Fruit fly (Drosophila melanogaster) whole organism, wandering third instar larva: ENCODE measurements around the gene gammaTub23C.
A peak's percentile ranks its signal among the peaks of the same experiment; 100 is the strongest.

Source experiments
- Abd-B ChIP-seq: fragments of >200 bp; optimal IDR thresholded peaks from 2 replicates; lab custom pipeline; 2017; ENCODE audit warnings: missing biosample characterization, missing genetic modification characterization
- CG32264 ChIP-seq: fragments of 200-800 bp; sonication (Bioruptor generic); optimal IDR thresholded peaks from 2 replicates; lab custom pipeline; 2016; ENCODE audit warnings: missing biosample characterization, missing genetic modification characterization
- CG9705 ChIP-seq: fragments of 200-800 bp; sonication (Bioruptor generic); optimal IDR thresholded peaks from 2 replicates; lab custom pipeline; 2018; ENCODE audit warnings: missing biosample characterization, mild to moderate bottlenecking, missing genetic modification characterization
- CrebA ChIP-seq: fragments of 200-800 bp; sonication (Bioruptor generic); optimal IDR thresholded peaks from 2 replicates; lab custom pipeline; 2016; ENCODE audit warnings: missing biosample characterization, mild to moderate bottlenecking, missing genetic modification characterization, borderline replicate concordance
- Dfd ChIP-seq: fragments of >200 bp; optimal IDR thresholded peaks from 2 replicates; lab custom pipeline; 2017; ENCODE audit warnings: missing biosample characterization, missing genetic modification characterization
- Dif ChIP-seq: fragments of 200-275, 200-300 bp; sonication (Bioruptor generic); optimal IDR thresholded peaks from 2 replicates; lab custom pipeline; 2018; ENCODE audit warnings: missing biosample characterization, missing genetic modification characterization; ENCODE audit not compliant: partially characterized antibody
- GATAd ChIP-seq: sonication (Bioruptor generic); optimal IDR thresholded peaks from 2 replicates; lab custom pipeline; 2016; ENCODE audit warnings: missing biosample characterization, missing genetic modification characterization
- HLH106 ChIP-seq: fragments of 200-800 bp; optimal IDR thresholded peaks from 3 replicates; lab custom pipeline; 2019; ENCODE audit warnings: missing biosample characterization, mild to moderate bottlenecking, missing genetic modification characterization, moderate library complexity
- Hnf4 ChIP-seq: fragments of 200-800 bp; sonication (Bioruptor generic); optimal IDR thresholded peaks from 2 replicates; lab custom pipeline; 2016; ENCODE audit warnings: missing biosample characterization, mild to moderate bottlenecking, missing genetic modification characterization
- Hr78 ChIP-seq: fragments of >200 bp; optimal IDR thresholded peaks from 2 replicates; lab custom pipeline; 2017; ENCODE audit warnings: missing biosample characterization, missing genetic modification characterization
- Hr83 ChIP-seq: fragments of 200-300 bp; sonication (Bioruptor generic); optimal IDR thresholded peaks from 2 replicates; lab custom pipeline; 2016; ENCODE audit warnings: missing biosample characterization, mild to moderate bottlenecking, missing genetic modification characterization, moderate library complexity; ENCODE audit not compliant: poor library complexity, severe bottlenecking
- Jra ChIP-seq: sonication (Bioruptor generic); optimal IDR thresholded peaks from 2 replicates; lab custom pipeline; 2016; ENCODE audit warnings: missing biosample characterization, missing genetic modification characterization
- Mio ChIP-seq: sonication (Bioruptor generic); optimal IDR thresholded peaks from 2 replicates; lab custom pipeline; 2016; ENCODE audit warnings: missing biosample characterization, missing genetic modification characterization
- Myc ChIP-seq: fragments of >200 bp; optimal IDR thresholded peaks from 2 replicates; lab custom pipeline; 2017
- N ChIP-seq: fragments of >200 bp; optimal IDR thresholded peaks from 2 replicates; lab custom pipeline; 2018; ENCODE audit warnings: missing biosample characterization, missing external identifiers, missing genetic modification characterization
- OdsH ChIP-seq: fragments of 200-800 bp; sonication (Bioruptor generic); optimal IDR thresholded peaks from 2 replicates; lab custom pipeline; 2016; ENCODE audit warnings: missing biosample characterization, mild to moderate bottlenecking, missing genetic modification characterization
- Rel ChIP-seq, 2 experiments: fragments of 200-800 bp; sonication (Bioruptor generic) in 1 of 2; optimal IDR thresholded peaks; 2 replicates in 1 of 2; 3 replicates in 1 of 2; lab custom pipeline; 2016 to 2019; ENCODE audit warnings: mild to moderate bottlenecking in 2 of 2, missing biosample characterization in 2 of 2, missing genetic modification characterization in 2 of 2, moderate library complexity in 1 of 2
- Sp1 ChIP-seq: fragments of 200-800 bp; sonication (Bioruptor generic); optimal IDR thresholded peaks from 3 replicates; lab custom pipeline; 2019; ENCODE audit warnings: missing biosample characterization, mild to moderate bottlenecking, missing genetic modification characterization, moderate library complexity
- Vsx2 ChIP-seq: fragments of 200-300, 225-300 bp; sonication (Bioruptor generic); optimal IDR thresholded peaks from 2 replicates; lab custom pipeline; 2018; ENCODE audit warnings: missing biosample characterization, missing genetic modification characterization; ENCODE audit not compliant: partially characterized antibody
- br ChIP-seq: fragments of 200-800 bp; sonication (Bioruptor generic); optimal IDR thresholded peaks from 2 replicates; lab custom pipeline; 2016; ENCODE audit warnings: missing biosample characterization, missing genetic modification characterization
- brk ChIP-seq: fragments of 200-800 bp; sonication (Bioruptor generic); optimal IDR thresholded peaks from 2 replicates; lab custom pipeline; 2016; ENCODE audit warnings: missing biosample characterization, mild to moderate bottlenecking, missing genetic modification characterization
- dl ChIP-seq, 2 experiments: fragments of 175-275, 200-275 bp in 1 of 2; fragments of 200-275 bp in 1 of 2; sonication (Bioruptor generic); optimal IDR thresholded peaks; lab custom pipeline; 2018; ENCODE audit warnings: mild to moderate bottlenecking in 2 of 2, missing biosample characterization in 2 of 2, missing genetic modification characterization in 2 of 2, moderate library complexity in 2 of 2; ENCODE audit not compliant: partially characterized antibody in 2 of 2, insufficient read depth in 1 of 2
- dmrt93B ChIP-seq: fragments of 200-800 bp; sonication (Bioruptor generic); optimal IDR thresholded peaks from 2 replicates; lab custom pipeline; 2018; ENCODE audit warnings: missing biosample characterization, mild to moderate bottlenecking, missing genetic modification characterization
- dsf ChIP-seq: sonication (Bioruptor generic); optimal IDR thresholded peaks from 2 replicates; lab custom pipeline; 2016; ENCODE audit warnings: missing biosample characterization, missing genetic modification characterization, borderline replicate concordance
- ey ChIP-seq: fragments of 200-800 bp; sonication (Bioruptor generic); optimal IDR thresholded peaks from 2 replicates; lab custom pipeline; 2016; ENCODE audit warnings: missing biosample characterization, missing genetic modification characterization
- foxo ChIP-seq, 2 experiments: fragments of 200-800 bp; sonication (Bioruptor generic); optimal IDR thresholded peaks; 2 replicates in 1 of 2; 3 replicates in 1 of 2; lab custom pipeline; 2016 to 2017; ENCODE audit warnings: missing biosample characterization in 2 of 2, missing genetic modification characterization in 2 of 2
- fru ChIP-seq: fragments of 200-800 bp; sonication (Bioruptor generic); optimal IDR thresholded peaks from 3 replicates; lab custom pipeline; 2016; ENCODE audit warnings: missing biosample characterization, mild to moderate bottlenecking, missing genetic modification characterization
- h ChIP-seq: fragments of 200-800 bp; sonication (Bioruptor generic); optimal IDR thresholded peaks from 3 replicates; lab custom pipeline; 2016; ENCODE audit warnings: missing biosample characterization, mild to moderate bottlenecking, missing genetic modification characterization
- jim ChIP-seq: fragments of 175-275, 200-325 bp; sonication (Bioruptor generic); optimal IDR thresholded peaks from 2 replicates; lab custom pipeline; 2016; ENCODE audit warnings: missing biosample characterization, mild to moderate bottlenecking, missing genetic modification characterization
- lola ChIP-seq: fragments of >200 bp; optimal IDR thresholded peaks from 2 replicates; lab custom pipeline; 2017; ENCODE audit warnings: missing biosample characterization, missing genetic modification characterization
- pan ChIP-seq: fragments of >200 bp; optimal IDR thresholded peaks from 2 replicates; lab custom pipeline; 2017
- psq ChIP-seq: fragments of 200-800 bp; sonication (Bioruptor generic); optimal IDR thresholded peaks from 3 replicates; lab custom pipeline; 2017; ENCODE audit warnings: missing biosample characterization, mild to moderate bottlenecking, missing genetic modification characterization, moderate library complexity
- rgr ChIP-seq: fragments of 200-800 bp; sonication (Bioruptor generic); optimal IDR thresholded peaks from 3 replicates; lab custom pipeline; 2016; ENCODE audit warnings: missing biosample characterization, mild to moderate bottlenecking, missing genetic modification characterization
- sage ChIP-seq: fragments of 200-800 bp; sonication (Bioruptor generic); optimal IDR thresholded peaks from 2 replicates; lab custom pipeline; 2016; ENCODE audit warnings: missing biosample characterization, mild to moderate bottlenecking, missing genetic modification characterization
- sv ChIP-seq: fragments of 200-800 bp; sonication (Bioruptor generic); optimal IDR thresholded peaks from 3 replicates; lab custom pipeline; 2016; ENCODE audit warnings: missing biosample characterization, missing genetic modification characterization
- tai ChIP-seq: sonication (Bioruptor generic); optimal IDR thresholded peaks from 2 replicates; lab custom pipeline; 2016; ENCODE audit warnings: missing biosample characterization, missing genetic modification characterization
- usp ChIP-seq: fragments of >200 bp; optimal IDR thresholded peaks from 2 replicates; lab custom pipeline; 2017; ENCODE audit warnings: missing biosample characterization, missing genetic modification characterization
- woc ChIP-seq: sonication (Bioruptor generic); optimal IDR thresholded peaks from 2 replicates; lab custom pipeline; 2016; ENCODE audit warnings: missing biosample characterization, mild to moderate bottlenecking, missing genetic modification characterization

gammaTub23C gene

dm6 chr2L:3011484-3011883 lies 38.8 kb downstream of the gammaTub23C start (continued):
- TF ChIP-seq lola (GFP tag; lab: Kevin White, UChicago) (no peak), Mio (GFP tag; lab: Kevin White, UChicago) (no peak), CG9705 (GFP tag; lab: Kevin White, UChicago) (no peak), h (GFP tag; lab: Kevin White, UChicago) (peak; percentile 74), Hr83 (GFP tag; lab: Kevin White, UChicago) (no peak), dmrt93B (GFP tag; lab: Kevin White, UChicago) (peak; percentile 38), usp (GFP tag; lab: Kevin White, UChicago) (no peak), Myc (lab: Kevin White, UChicago) (no peak), psq (peak; percentile 68)

- no peak for TF ChIP-seq CG32264 (GFP tag; lab: Kevin White, UChicago)
- TF ChIP-seq dmrt93B (GFP tag; lab: Kevin White, UChicago) = no peak
- TF ChIP-seq jim (GFP tag; lab: Kevin White, UChicago) = no peak
- no peak for TF ChIP-seq dl (GFP tag; optimal IDR thresholded peaks at IDR 0.05; lab: Kevin White, UChicago; ENCODE audit: insufficient read depth in 1 of 2, partially characterized antibody in 2 of 2)
- no peak for TF ChIP-seq Jra (GFP tag; lab: Kevin White, UChicago)
- TF ChIP-seq br = peak; percentile 20
- no peak for TF ChIP-seq Dif
- TF ChIP-seq Rel (GFP tag; optimal IDR thresholded peaks at IDR 0.05; lab: Kevin White, UChicago) = no peak
- no peak for TF ChIP-seq Rel (tag; optimal IDR thresholded peaks at IDR 0.05; lab: Kevin White, UChicago)
- peak; percentile 22 for TF ChIP-seq OdsH (GFP tag; lab: Kevin White, UChicago)
- no peak for TF ChIP-seq CrebA (GFP tag; lab: Kevin White, UChicago)
- no peak for TF ChIP-seq psq
- no peak for TF ChIP-seq Hr83 (GFP tag; lab: Kevin White, UChicago)
- no peak for TF ChIP-seq brk (GFP tag; lab: Kevin White, UChicago)
- no peak for TF ChIP-seq tai
- no peak for TF ChIP-seq Sp1 (GFP tag; lab: Kevin White, UChicago)
- no peak for TF ChIP-seq fru (GFP tag; lab: Kevin White, UChicago)
- TF ChIP-seq foxo (GFP tag; optimal IDR thresholded peaks at IDR 0.05; lab: Kevin White, UChicago) = peak in 1 of 2 experiments; percentile 40
- no peak for TF ChIP-seq lola (GFP tag; lab: Kevin White, UChicago)
- TF ChIP-seq Mio (GFP tag; lab: Kevin White, UChicago) = no peak
- no peak for TF ChIP-seq N (GFP tag; lab: Kevin White, UChicago)
- peak; percentile 41 for TF ChIP-seq rgr
- TF ChIP-seq sage (GFP tag; lab: Kevin White, UChicago) = no peak
- no peak for TF ChIP-seq dsf (GFP tag; lab: Kevin White, UChicago)
- TF ChIP-seq pan (lab: Kevin White, UChicago) = no peak
- no peak for TF ChIP-seq Myc (lab: Kevin White, UChicago)
- no peak for TF ChIP-seq woc (GFP tag; lab: Kevin White, UChicago)
- TF ChIP-seq Hnf4 (GFP tag; lab: Kevin White, UChicago) = no peak
- TF ChIP-seq h (GFP tag; lab: Kevin White, UChicago) = peak; percentile 49
- no peak for TF ChIP-seq CG9705 (GFP tag; lab: Kevin White, UChicago)
- TF ChIP-seq Vsx2 (GFP tag; lab: Kevin White, UChicago) = no peak
- peak; percentile 30 for TF ChIP-seq sv (GFP tag; lab: Kevin White, UChicago)
- TF ChIP-seq GATAd = no peak
- peak; percentile 21 for TF ChIP-seq ey
- TF ChIP-seq usp (GFP tag; lab: Kevin White, UChicago) = no peak
- TF ChIP-seq Abd-B (GFP tag; lab: Kevin White, UChicago) = no peak
- TF ChIP-seq HLH106 (tag; lab: Kevin White, UChicago) = peak; percentile 16
- no peak for TF ChIP-seq Dfd
- TF ChIP-seq Hr78 = no peak
Measured at dm6 chr2L:3012780-3013179, 40.1 kb downstream of the gammaTub23C start.
